Worm (Caenorhabditis elegans) whole organism, L3 larva: Measurements from ENCODE around the gene irld-50.

ENCODE experiments used
- ZK546.5 ChIP-seq: sonication (generic microtip); optimal IDR thresholded peaks from 2 replicates; lab custom pipeline; 2017; ENCODE audit warnings: missing biosample characterization, missing genetic modification characterization
- ama-1 ChIP-seq: fragments of 150-350 bp; optimal IDR thresholded peaks from 2 replicates; lab custom pipeline; 2018
- ceh-82 ChIP-seq: fragments of 150-350 bp; optimal IDR thresholded peaks from 2 replicates; lab custom pipeline; 2014; ENCODE audit warnings: missing biosample characterization, missing genetic modification characterization
- lin-15B ChIP-seq: fragments of 150-350 bp; optimal IDR thresholded peaks from 2 replicates; lab custom pipeline; 2014; ENCODE audit warnings: missing biosample characterization, missing genetic modification characterization
- lin-39 ChIP-seq: fragments of 150-350 bp; optimal IDR thresholded peaks from 2 replicates; lab custom pipeline; 2018; ENCODE audit warnings: missing biosample characterization, missing genetic modification reagents, missing genetic modification characterization
- nfya-1 ChIP-seq: sonication (generic microtip); optimal IDR thresholded peaks from 2 replicates; lab custom pipeline; 2017; ENCODE audit warnings: missing genetic modification characterization, mild to moderate bottlenecking, missing compliant biosample characterization, antibody characterized with exemption, moderate library complexity; ENCODE audit not compliant: insufficient read depth
- nhr-237 ChIP-seq: fragments of 150-350 bp; optimal IDR thresholded peaks from 2 replicates; lab custom pipeline; 2014; ENCODE audit warnings: missing biosample characterization, missing genetic modification characterization
- nhr-25 ChIP-seq: sonication (generic microtip); optimal IDR thresholded peaks from 2 replicates; lab custom pipeline; 2017; ENCODE audit warnings: missing biosample characterization, missing genetic modification characterization
- pha-4 ChIP-seq: fragments of 150-350 bp; optimal IDR thresholded peaks from 2 replicates; lab custom pipeline; 2014; ENCODE audit warnings: missing biosample characterization, missing genetic modification reagents, missing genetic modification characterization
- sea-2 ChIP-seq: fragments of 150-350 bp; sonication (generic microtip); optimal IDR thresholded peaks from 4 replicates; lab custom pipeline; 2014; ENCODE audit warnings: missing biosample characterization, missing genetic modification reagents, missing genetic modification characterization
- snpc-4 ChIP-seq: fragments of 150-350 bp; optimal IDR thresholded peaks from 2 replicates; lab custom pipeline; 2014; ENCODE audit warnings: missing biosample characterization, missing genetic modification characterization

DNA sequence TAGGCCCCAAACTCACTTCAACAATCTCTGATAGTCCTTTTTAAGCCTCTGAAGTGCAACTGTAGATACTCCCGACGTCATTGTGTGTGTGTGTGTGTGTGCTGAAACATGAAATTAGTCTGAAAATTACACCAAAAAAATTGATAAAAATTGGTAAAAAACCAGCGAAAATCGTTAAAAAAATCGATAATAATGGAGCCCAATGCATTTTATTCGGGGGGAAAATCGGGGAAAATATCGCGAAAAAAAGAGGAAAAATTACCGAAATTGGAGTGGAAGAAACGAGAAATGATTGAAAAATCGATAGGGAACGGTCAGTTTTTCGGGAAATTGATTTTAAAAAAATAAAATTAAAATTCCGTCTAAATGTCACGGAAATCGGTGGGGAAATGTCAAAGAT, 43.6 kb downstream of the irld-50 start, which contains the start of gene ubc-26:
- TF ChIP-seq ama-1 (lab: Kevin White, UChicago) (no peak), ceh-82 (no peak), snpc-4 (tag; lab: Kevin White, UChicago) (no peak), nfya-1 (no peak), nhr-25 (tag; lab: Kevin White, UChicago) (no peak), sea-2 (GFP tag; lab: Kevin White, UChicago) (no peak), pha-4 (no peak), lin-15B (tag; lab: Kevin White, UChicago) (no peak), ZK546.5 (no peak), nhr-237 (tag; lab: Kevin White, UChicago) (no peak), lin-39 (tag; lab: Kevin White, UChicago) (no peak)
